Worm (Caenorhabditis elegans) whole organism, early embryonic: ENCODE measurements around the gene nspg-6.

Experiments
- B0310.2 ChIP-seq: sonication (generic microtip); optimal IDR thresholded peaks from 2 replicates; lab custom pipeline; 2016; ENCODE audit warnings: mild to moderate bottlenecking, missing genetic modification characterization, missing compliant biosample characterization
- ama-1 ChIP-seq: fragments of 150-350 bp; optimal IDR thresholded peaks from 2 replicates; lab custom pipeline; 2014
- pes-1 ChIP-seq: fragments of 200-800 bp; sonication (Bioruptor generic); IDR thresholded peaks from 2 replicates; pipeline ENCODE4 v1.3.6; 2022; ENCODE audit warnings: missing genetic modification reagents, missing genetic modification characterization, missing compliant biosample characterization
- tra-4 ChIP-seq: sonication (generic microtip); optimal IDR thresholded peaks from 2 replicates; lab custom pipeline; 2017; ENCODE audit warnings: missing genetic modification characterization, missing compliant biosample characterization

- TF ChIP-seq pes-1 (GFP tag; lab: Robert Waterston, UW) (no peak), tra-4 (tag; lab: Kevin White, UChicago) (no peak), B0310.2 (tag; lab: Kevin White, UChicago) (no peak), ama-1 (lab: Kevin White, UChicago) (no peak)
Observed at ce11 chrIII:7347049-7347448, 32.3 kb upstream of the nspg-6 start, which contains the start of gene F08F8.7.
